Fruit fly (Drosophila melanogaster) ovary, adult (tissue): ENCODE measurements around the gene Top1.

Source experiments
- CG17801 ChIP-seq: fragments of 200-800 bp; optimal IDR thresholded peaks from 2 replicates; lab custom pipeline; 2019; ENCODE audit warnings: missing biosample characterization, mild to moderate bottlenecking, missing genetic modification characterization, moderate library complexity; ENCODE audit not compliant: partially characterized antibody

Top1 gene

dm6 chrX:15352692-15353091, 33.4 kb downstream of the Top1 start:
- no peak for TF ChIP-seq CG17801 (GFP tag; lab: Kevin White, UChicago)

dm6 chrX:15353654-15354053, 34.4 kb downstream of the Top1 start:
- TF ChIP-seq CG17801 (GFP tag; lab: Kevin White, UChicago): no peak

- TF ChIP-seq CG17801 (GFP tag; lab: Kevin White, UChicago): no peak
Observed at dm6 chrX:15356410-15356809, 37.1 kb downstream of the Top1 start.

- TF ChIP-seq CG17801 (GFP tag; lab: Kevin White, UChicago): no peak
Observed at dm6 chrX:15360961-15361360, 41.7 kb downstream of the Top1 start, which contains the start of gene Pp1-13C. Gene Pp1-13C (minus strand): TSS chrX:15361061.

DNA sequence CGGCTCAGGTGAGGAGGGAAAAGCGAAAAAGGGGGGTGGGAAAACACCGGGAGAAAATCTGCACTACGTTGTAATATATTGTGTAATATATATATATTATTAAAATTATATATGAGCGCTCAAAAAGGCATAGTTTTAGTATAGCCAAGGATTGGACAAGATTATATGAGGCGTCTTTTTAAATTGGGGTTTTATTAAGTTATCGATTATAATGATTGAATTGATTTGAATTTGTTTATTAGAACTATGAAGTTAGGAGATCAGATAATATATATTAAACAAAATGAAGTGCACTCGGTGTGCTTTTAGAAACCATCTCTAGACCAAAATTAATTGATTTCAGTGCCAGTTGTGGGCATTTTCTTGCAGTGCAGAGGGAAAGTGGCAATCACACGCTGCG, 44.4 kb downstream of the Top1 start:
- TF ChIP-seq CG17801 (GFP tag; lab: Kevin White, UChicago): no peak

dm6 chrX:15364467-15364866, 45.2 kb downstream of the Top1 start:
- no peak for TF ChIP-seq CG17801 (GFP tag; lab: Kevin White, UChicago)

dm6 chrX:15370103-15370502, 50.8 kb downstream of the Top1 start:
- no peak for TF ChIP-seq CG17801 (GFP tag; lab: Kevin White, UChicago)
